Fruit fly (Drosophila melanogaster): ENCODE measurements around the gene CG31789.
A peak's percentile ranks its signal among the peaks of the same experiment; 100 is the strongest.

The CG31789 gene

dm6 chr2L:18563020-18563546 is 42.6 kb upstream of the CG31789 start (continued):
- no peak for TF ChIP-seq CG8765 (GFP tag; IDR thresholded peaks at IDR 0.05)
- no peak for TF ChIP-seq CG11093 (GFP tag; IDR thresholded peaks at IDR 0.05)
- no peak for TF ChIP-seq unc-4 (GFP tag; IDR thresholded peaks at IDR 0.05; ENCODE audit: partially characterized antibody)
- TF ChIP-seq nmo (GFP tag; optimal IDR thresholded peaks at IDR 0.05), result no peak
- TF ChIP-seq ase (GFP tag; IDR thresholded peaks at IDR 0.05), result no peak
- TF ChIP-seq Lhr (GFP tag; optimal IDR thresholded peaks at IDR 0.05), result no peak
- no peak for TF ChIP-seq CG1603 (tag; optimal IDR thresholded peaks at IDR 0.05)
- TF ChIP-seq CG3847 (GFP tag; IDR thresholded peaks at IDR 0.05), result no peak
- no peak for TF ChIP-seq CG8478 (optimal IDR thresholded peaks at IDR 0.05)
- TF ChIP-seq CG31365 (tag; optimal IDR thresholded peaks at IDR 0.05), result no peak
- TF ChIP-seq Pdp1 (GFP tag; optimal IDR thresholded peaks at IDR 0.05), result no peak
- TF ChIP-seq h (optimal IDR thresholded peaks at IDR 0.05), result no peak
- no peak for TF ChIP-seq Gsc (GFP tag; IDR thresholded peaks at IDR 0.05)
- no peak for TF ChIP-seq B-H2 (GFP tag; optimal IDR thresholded peaks at IDR 0.05)
- TF ChIP-seq CG7556 (GFP tag; optimal IDR thresholded peaks at IDR 0.05), result no peak
- TF ChIP-seq Doc3 (GFP tag; IDR thresholded peaks at IDR 0.05; ENCODE audit: partially characterized antibody), result no peak
- TF ChIP-seq Sin3A (optimal IDR thresholded peaks at IDR 0.05), result no peak
- no peak for TF ChIP-seq emc (GFP tag; optimal IDR thresholded peaks at IDR 0.05)
- no peak for TF ChIP-seq usp (GFP tag; optimal IDR thresholded peaks at IDR 0.05)
- peak; percentile 69 for TF ChIP-seq Med (GFP tag)
- no peak for TF ChIP-seq Dfd (GFP tag; optimal IDR thresholded peaks at IDR 0.05)
- TF ChIP-seq CG17802 (tag; optimal IDR thresholded peaks at IDR 0.05), result no peak
- no peak for TF ChIP-seq sim (GFP tag; IDR thresholded peaks at IDR 0.05)
- no peak for TF ChIP-seq pan (optimal IDR thresholded peaks at IDR 0.05)
- TF ChIP-seq pan (GFP tag; optimal IDR thresholded peaks at IDR 0.05 in 1 of 2, IDR thresholded peaks at IDR 0.05 in 1 of 2), result no peak
- TF ChIP-seq CG12659 (GFP tag; optimal IDR thresholded peaks at IDR 0.05), result no peak
- peak; percentile 20 for TF ChIP-seq sqz (GFP tag; optimal IDR thresholded peaks at IDR 0.05)
- no peak for TF ChIP-seq CG16815 (GFP tag; optimal IDR thresholded peaks at IDR 0.05)
- no peak for TF ChIP-seq phol (tag; optimal IDR thresholded peaks at IDR 0.05)
- TF ChIP-seq CG7745 (tag; optimal IDR thresholded peaks at IDR 0.05), result no peak
- TF ChIP-seq lab (GFP tag; optimal IDR thresholded peaks at IDR 0.05), result peak; percentile 49
- TF ChIP-seq CG11695 (GFP tag; IDR thresholded peaks at IDR 0.05), result no peak
- peak; percentile 20 for TF ChIP-seq mirr (GFP tag; optimal IDR thresholded peaks at IDR 0.05)
- TF ChIP-seq aop (GFP tag; IDR thresholded peaks at IDR 0.05), result no peak
- no peak for TF ChIP-seq CG17612 (GFP tag; IDR thresholded peaks at IDR 0.05)
- no peak for TF ChIP-seq CG2712 (tag; optimal IDR thresholded peaks at IDR 0.05)
- no peak for TF ChIP-seq Bteb2 (GFP tag; optimal IDR thresholded peaks at IDR 0.05)
- TF ChIP-seq CG11560 (tag; IDR thresholded peaks at IDR 0.05), result no peak
- TF ChIP-seq slp2 (GFP tag; optimal IDR thresholded peaks at IDR 0.05), result no peak
- no peak for TF ChIP-seq CG4404 (GFP tag; IDR thresholded peaks at IDR 0.05)
- no peak for TF ChIP-seq fd96Cb (tag; optimal IDR thresholded peaks at IDR 0.05)
- TF ChIP-seq NC2β (GFP tag; optimal IDR thresholded peaks at IDR 0.05), result no peak
- TF ChIP-seq Xbp1 (GFP tag; optimal IDR thresholded peaks at IDR 0.05), result no peak
- no peak for TF ChIP-seq CG4424 (GFP tag; optimal IDR thresholded peaks at IDR 0.05)
- no peak for TF ChIP-seq corto (GFP tag; optimal IDR thresholded peaks at IDR 0.05)
- no peak for TF ChIP-seq CTCF (GFP tag; optimal IDR thresholded peaks at IDR 0.05)
- TF ChIP-seq CG3407 (GFP tag; optimal IDR thresholded peaks at IDR 0.05), result no peak
- TF ChIP-seq CG9215 (GFP tag; IDR thresholded peaks at IDR 0.05), result no peak
- no peak for TF ChIP-seq chif (GFP tag; optimal IDR thresholded peaks at IDR 0.05)
- no peak for TF ChIP-seq CG10209 (GFP tag; optimal IDR thresholded peaks at IDR 0.05)
- peak; percentile 97 for TF ChIP-seq Jarid2 (GFP tag; optimal IDR thresholded peaks at IDR 0.05)
- TF ChIP-seq Scr (GFP tag; IDR thresholded peaks at IDR 0.05; ENCODE audit: partially characterized antibody), result no peak
- TF ChIP-seq CG16863 (GFP tag; optimal IDR thresholded peaks at IDR 0.05), result no peak
